Worm (Caenorhabditis elegans) whole organism, late embryonic: ENCODE data around the gene R193.1.

Experiments used
- C08G9.2 ChIP-seq: sonication (generic microtip); optimal IDR thresholded peaks from 2 replicates; lab custom pipeline; 2016; ENCODE audit warnings: mild to moderate bottlenecking, missing genetic modification characterization, moderate library complexity, missing compliant biosample characterization
- C38D4.7 ChIP-seq: fragments of 200-800 bp; sonication (Bioruptor generic); optimal IDR thresholded peaks from 2 replicates; lab custom pipeline; 2018; ENCODE audit warnings: mild to moderate bottlenecking, missing genetic modification characterization, moderate library complexity, missing compliant biosample characterization
- K02D7.2 ChIP-seq: sonication (generic microtip); optimal IDR thresholded peaks from 2 replicates; lab custom pipeline; 2017; ENCODE audit warnings: mild to moderate bottlenecking, missing genetic modification characterization, missing compliant biosample characterization
- T23F11.4 ChIP-seq: fragments of 200-800 bp; sonication (Bioruptor generic); optimal IDR thresholded peaks from 2 replicates; lab custom pipeline; 2018; ENCODE audit warnings: mild to moderate bottlenecking, missing genetic modification characterization, missing compliant biosample characterization
- ceh-14 ChIP-seq: sonication (generic microtip); optimal IDR thresholded peaks from 2 replicates; lab custom pipeline; 2016; ENCODE audit warnings: missing genotype, missing genetic modification characterization, missing compliant biosample characterization
- ceh-18 ChIP-seq: sonication (generic microtip); optimal IDR thresholded peaks from 2 replicates; lab custom pipeline; 2016; ENCODE audit warnings: missing genetic modification characterization, missing compliant biosample characterization
- ceh-22 ChIP-seq: sonication (generic microtip); optimal IDR thresholded peaks from 2 replicates; lab custom pipeline; 2017; ENCODE audit warnings: missing biosample characterization, missing genetic modification characterization
- ceh-24 ChIP-seq: sonication (generic microtip); optimal IDR thresholded peaks from 2 replicates; lab custom pipeline; 2016; ENCODE audit warnings: mild to moderate bottlenecking, missing genetic modification characterization, missing compliant biosample characterization
- ceh-31 ChIP-seq: sonication (generic microtip); optimal IDR thresholded peaks from 2 replicates; lab custom pipeline; 2016; ENCODE audit warnings: missing genetic modification characterization, missing compliant biosample characterization
- ceh-34 ChIP-seq: sonication (generic microtip); optimal IDR thresholded peaks from 2 replicates; lab custom pipeline; 2016; ENCODE audit warnings: mild to moderate bottlenecking, missing genetic modification characterization, missing compliant biosample characterization
- ceh-45 ChIP-seq: fragments of 200-800 bp; sonication (Bioruptor generic); IDR thresholded peaks from 2 replicates; pipeline ENCODE4 v1.3.6; 2022; ENCODE audit warnings: missing genetic modification reagents, missing genetic modification characterization, missing compliant biosample characterization
- ceh-6 ChIP-seq: fragments of 200-800 bp; sonication (Bioruptor generic); optimal IDR thresholded peaks from 2 replicates; lab custom pipeline; 2018; ENCODE audit warnings: mild to moderate bottlenecking, missing genetic modification characterization, missing compliant biosample characterization
- ceh-9 ChIP-seq: sonication (generic microtip); optimal IDR thresholded peaks from 2 replicates; lab custom pipeline; 2016; ENCODE audit warnings: mild to moderate bottlenecking, missing genetic modification characterization, inconsistent platforms, missing compliant biosample characterization
- che-1 ChIP-seq: sonication (generic microtip); optimal IDR thresholded peaks from 2 replicates; lab custom pipeline; 2016; ENCODE audit warnings: mild to moderate bottlenecking, missing genetic modification characterization, missing compliant biosample characterization
- dmd-4 ChIP-seq: sonication (generic microtip); optimal IDR thresholded peaks from 2 replicates; lab custom pipeline; 2016; ENCODE audit warnings: borderline replicate concordance, missing genetic modification characterization, missing compliant biosample characterization
- ets-4 ChIP-seq: sonication (generic microtip); optimal IDR thresholded peaks from 2 replicates; lab custom pipeline; 2016; ENCODE audit warnings: missing genetic modification characterization, missing compliant biosample characterization
- eyg-1 ChIP-seq: sonication (generic microtip); optimal IDR thresholded peaks from 2 replicates; lab custom pipeline; 2016; ENCODE audit warnings: missing genotype, missing genetic modification characterization, missing compliant biosample characterization
- fkh-6 ChIP-seq: sonication (generic microtip); optimal IDR thresholded peaks from 2 replicates; lab custom pipeline; 2016; ENCODE audit warnings: missing genetic modification characterization, missing compliant biosample characterization
- hlh-13 ChIP-seq: fragments of 200-800 bp; sonication (Bioruptor generic); optimal IDR thresholded peaks from 2 replicates; lab custom pipeline; 2018; ENCODE audit warnings: mild to moderate bottlenecking, missing genetic modification characterization, missing compliant biosample characterization
- hlh-15 ChIP-seq: sonication (generic microtip); optimal IDR thresholded peaks from 2 replicates; lab custom pipeline; 2016; ENCODE audit warnings: missing genetic modification characterization, missing compliant biosample characterization
- hlh-30 ChIP-seq: sonication (generic microtip); optimal IDR thresholded peaks from 2 replicates; lab custom pipeline; 2017; ENCODE audit warnings: antibody characterized with exemption, missing genetic modification characterization, missing compliant biosample characterization; ENCODE audit not compliant: insufficient read depth
- hlh-8 ChIP-seq: sonication (generic microtip); optimal IDR thresholded peaks from 2 replicates; lab custom pipeline; 2016; ENCODE audit warnings: missing genotype, missing genetic modification characterization, missing compliant biosample characterization
- lim-6 ChIP-seq: sonication (generic microtip); optimal IDR thresholded peaks from 2 replicates; lab custom pipeline; 2016; ENCODE audit warnings: missing genetic modification characterization, missing compliant biosample characterization
- madf-2 ChIP-seq: sonication (generic microtip); optimal IDR thresholded peaks from 2 replicates; lab custom pipeline; 2017; ENCODE audit warnings: missing genetic modification characterization, missing compliant biosample characterization
- nfya-1 ChIP-seq: sonication (generic microtip); optimal IDR thresholded peaks from 2 replicates; lab custom pipeline; 2017; ENCODE audit warnings: missing genetic modification characterization, mild to moderate bottlenecking, missing compliant biosample characterization, antibody characterized with exemption, moderate library complexity
- pat-9 ChIP-seq: fragments of 200-800 bp; sonication (Bioruptor generic); optimal IDR thresholded peaks from 2 replicates; lab custom pipeline; 2018; ENCODE audit warnings: mild to moderate bottlenecking, missing genetic modification characterization, moderate library complexity, missing compliant biosample characterization
- pax-1 ChIP-seq: fragments of 150-350 bp; optimal IDR thresholded peaks from 2 replicates; lab custom pipeline; 2014; ENCODE audit warnings: missing biosample characterization, missing genetic modification characterization
- pha-2 ChIP-seq: sonication (generic microtip); optimal IDR thresholded peaks from 2 replicates; lab custom pipeline; 2017; ENCODE audit warnings: mild to moderate bottlenecking, missing genetic modification characterization, missing compliant biosample characterization
- pha-4 ChIP-seq: fragments of 150-350 bp; optimal IDR thresholded peaks from 2 replicates; lab custom pipeline; 2018; ENCODE audit warnings: missing biosample characterization, missing genetic modification reagents, missing genetic modification characterization
- pqm-1 ChIP-seq: sonication (generic microtip); optimal IDR thresholded peaks from 2 replicates; lab custom pipeline; 2016; ENCODE audit warnings: missing genetic modification characterization, missing compliant biosample characterization
- rnt-1 ChIP-seq: sonication (generic microtip); optimal IDR thresholded peaks from 2 replicates; lab custom pipeline; 2016; ENCODE audit warnings: missing genetic modification characterization, missing compliant biosample characterization
- sox-4 ChIP-seq: sonication (generic microtip); optimal IDR thresholded peaks from 2 replicates; lab custom pipeline; 2017; ENCODE audit warnings: mild to moderate bottlenecking, missing genetic modification characterization, inconsistent platforms, missing compliant biosample characterization
- syd-9 ChIP-seq: sonication (generic microtip); optimal IDR thresholded peaks from 2 replicates; lab custom pipeline; 2016; ENCODE audit warnings: mild to moderate bottlenecking, missing genetic modification characterization, moderate library complexity, missing compliant biosample characterization
- tbx-7 ChIP-seq: sonication (generic microtip); optimal IDR thresholded peaks from 2 replicates; lab custom pipeline; 2016; ENCODE audit warnings: missing genotype, missing genetic modification characterization, missing compliant biosample characterization
- ttx-3 ChIP-seq: sonication (generic microtip); optimal IDR thresholded peaks from 2 replicates; lab custom pipeline; 2016; ENCODE audit warnings: missing genetic modification reagents, missing genetic modification characterization, missing compliant biosample characterization
- unc-3 ChIP-seq, 2 experiments: fragments of 200-800 bp in 1 of 2; sonication (Bioruptor generic) in 1 of 2; sonication (generic microtip) in 1 of 2; conservative IDR thresholded peaks in 1 of 2; optimal IDR thresholded peaks in 1 of 2; 2 replicates each; pipeline versions ENCODE4 v1.3.6 to Lab custom; 2016 to 2022; ENCODE audit warnings: missing compliant biosample characterization in 2 of 2, missing genetic modification characterization in 2 of 2, missing genetic modification reagents in 1 of 2
- unc-42 ChIP-seq: sonication (generic microtip); optimal IDR thresholded peaks from 2 replicates; lab custom pipeline; 2016; ENCODE audit warnings: missing genotype, missing genetic modification characterization, missing compliant biosample characterization
- unc-55 ChIP-seq: sonication (generic microtip); optimal IDR thresholded peaks from 2 replicates; lab custom pipeline; 2017; ENCODE audit warnings: missing biosample characterization, missing genetic modification reagents, missing genetic modification characterization
- unc-86 ChIP-seq: sonication (generic microtip); optimal IDR thresholded peaks from 2 replicates; lab custom pipeline; 2016; ENCODE audit warnings: missing genetic modification characterization, missing compliant biosample characterization

R193.1 gene

DNA sequence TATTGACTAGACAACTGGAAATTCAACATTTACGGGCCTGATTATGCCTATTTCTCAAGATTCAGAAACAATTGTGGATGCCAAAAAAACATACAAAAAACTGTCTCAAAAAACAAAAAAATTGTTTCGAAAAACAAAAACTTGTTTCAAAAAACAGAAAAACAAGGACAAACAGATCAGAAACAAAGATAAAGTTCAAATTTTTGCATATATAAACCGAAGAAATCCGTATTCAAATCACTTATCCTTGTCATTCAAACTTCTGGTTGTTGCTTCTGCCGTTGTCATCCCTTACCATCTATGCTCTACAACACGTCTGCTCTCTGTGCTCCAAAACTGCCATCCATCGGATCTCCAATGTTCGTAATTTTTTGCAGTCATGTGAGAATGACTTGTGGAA, at the start of gene R193.1:
TSS of gene R193.1 (plus strand) at position 301 of the 400 bp plus-strand sequence.
- no peak for TF ChIP-seq sox-4 (tag; lab: Kevin White, UChicago)
- TF ChIP-seq ceh-45 (GFP tag; lab: Robert Waterston, UW) = no peak
- no peak for TF ChIP-seq tbx-7 (tag; lab: Kevin White, UChicago)
- TF ChIP-seq ceh-22 = no peak
- no peak for TF ChIP-seq ceh-18 (tag; lab: Kevin White, UChicago)
- no peak for TF ChIP-seq ceh-31 (tag; lab: Kevin White, UChicago)
- TF ChIP-seq madf-2 (tag; lab: Kevin White, UChicago) = no peak
- no peak for TF ChIP-seq rnt-1 (tag; lab: Kevin White, UChicago)
- TF ChIP-seq hlh-15 = no peak
- no peak for TF ChIP-seq pha-4 (tag; lab: Kevin White, UChicago)
- no peak for TF ChIP-seq ceh-14 (tag; lab: Kevin White, UChicago)
- TF ChIP-seq hlh-8 (tag; lab: Kevin White, UChicago) = no peak
- TF ChIP-seq syd-9 (tag; lab: Kevin White, UChicago) = no peak
- TF ChIP-seq hlh-30 (tag; lab: Kevin White, UChicago) = no peak

DNA sequence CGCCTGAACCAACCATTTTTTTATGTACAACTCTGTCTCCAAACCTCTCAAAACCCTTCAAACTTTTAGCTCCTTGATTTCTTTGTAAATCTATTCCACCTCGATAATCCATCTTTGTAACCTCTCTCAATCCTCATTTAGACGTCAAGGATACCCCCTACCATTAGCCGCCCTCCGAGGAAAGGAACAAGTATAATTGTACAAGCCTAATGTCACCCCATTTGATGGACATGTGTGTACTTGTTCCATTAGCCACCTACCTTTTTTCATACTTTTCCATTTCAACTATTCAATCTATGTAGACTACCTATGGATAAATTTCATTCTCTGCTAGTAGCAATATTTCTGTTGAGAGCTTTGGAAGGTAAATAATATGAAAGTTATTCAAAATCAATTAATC, 47.0 kb upstream of the R193.1 start, which contains the start of gene C05D9.4:
TSS of gene C05D9.4 (plus strand) at position 301 of the 400 bp plus-strand sequence.
- TF ChIP-seq unc-3 (GFP tag; conservative IDR thresholded peaks at IDR 0.05; lab: Robert Waterston, UW) (no peak), unc-3 (tag; optimal IDR thresholded peaks at IDR 0.05; lab: Kevin White, UChicago) (no peak), unc-42 (tag; lab: Kevin White, UChicago) (no peak), C38D4.7 (no peak), ceh-34 (tag; lab: Kevin White, UChicago) (no peak), ttx-3 (tag; lab: Kevin White, UChicago) (no peak), fkh-6 (tag; lab: Kevin White, UChicago) (no peak), ceh-24 (no peak), hlh-8 (tag; lab: Kevin White, UChicago) (no peak)

DNA sequence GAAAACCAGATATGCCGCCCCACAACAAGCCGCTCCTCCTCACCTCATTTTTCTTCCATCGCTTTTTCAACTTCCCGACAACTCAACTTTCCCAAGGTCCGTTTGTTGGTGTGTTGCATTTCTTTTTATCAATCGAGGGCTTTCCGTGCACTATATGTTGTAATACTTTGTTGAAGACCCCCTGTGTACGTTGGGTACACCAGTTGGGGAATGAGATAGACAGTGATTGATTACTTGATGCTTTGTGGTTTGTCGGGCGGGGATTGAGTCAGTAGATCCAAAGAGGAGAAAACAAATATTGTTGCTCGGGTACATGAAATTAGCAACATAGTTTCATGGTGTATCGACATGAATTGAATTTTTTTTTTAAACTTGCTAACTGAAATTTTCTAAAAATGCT, 45.9 kb upstream of the R193.1 start:
- TF ChIP-seq pax-1 (tag; lab: Kevin White, UChicago) (no peak), K02D7.2 (tag; lab: Kevin White, UChicago) (no peak), rnt-1 (tag; lab: Kevin White, UChicago) (peak; percentile 70), che-1 (tag; lab: Kevin White, UChicago) (no peak), eyg-1 (no peak), hlh-30 (tag; lab: Kevin White, UChicago) (no peak), nfya-1 (tag; lab: Kevin White, UChicago) (no peak), dmd-4 (no peak), unc-55 (GFP tag; lab: Kevin White, UChicago) (peak; percentile 87), ceh-18 (tag; lab: Kevin White, UChicago) (peak; percentile 12), ttx-3 (tag; lab: Kevin White, UChicago) (no peak)

DNA sequence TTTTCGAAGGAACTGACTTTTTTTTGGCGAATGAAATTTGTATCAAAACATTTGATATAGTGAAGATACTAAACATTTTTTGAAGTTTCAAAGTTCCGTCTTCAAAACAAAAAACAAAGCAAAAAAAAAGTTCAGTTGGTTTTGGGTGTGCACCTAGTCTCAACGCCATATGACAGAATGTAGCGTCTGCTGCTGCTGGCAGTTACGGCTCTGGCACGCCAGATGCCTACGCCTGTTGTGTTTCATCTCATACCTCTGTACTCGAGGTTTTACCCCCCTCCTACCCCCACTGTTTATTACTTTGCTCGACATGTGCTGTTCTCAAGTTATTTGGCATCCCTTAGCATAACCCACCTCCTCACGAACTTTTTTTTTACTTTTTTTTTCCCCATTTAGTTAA, 44.0 kb upstream of the R193.1 start:
- TF ChIP-seq ceh-18 (tag; lab: Kevin White, UChicago) (peak; percentile 22), pqm-1 (tag; lab: Kevin White, UChicago) (no peak), ets-4 (no peak), pat-9 (no peak), ceh-14 (tag; lab: Kevin White, UChicago) (no peak), hlh-8 (tag; lab: Kevin White, UChicago) (peak; percentile 64), unc-55 (GFP tag; lab: Kevin White, UChicago) (peak; percentile 27)
- TF ChIP-seq, all 69 proteins: peak for 3

DNA sequence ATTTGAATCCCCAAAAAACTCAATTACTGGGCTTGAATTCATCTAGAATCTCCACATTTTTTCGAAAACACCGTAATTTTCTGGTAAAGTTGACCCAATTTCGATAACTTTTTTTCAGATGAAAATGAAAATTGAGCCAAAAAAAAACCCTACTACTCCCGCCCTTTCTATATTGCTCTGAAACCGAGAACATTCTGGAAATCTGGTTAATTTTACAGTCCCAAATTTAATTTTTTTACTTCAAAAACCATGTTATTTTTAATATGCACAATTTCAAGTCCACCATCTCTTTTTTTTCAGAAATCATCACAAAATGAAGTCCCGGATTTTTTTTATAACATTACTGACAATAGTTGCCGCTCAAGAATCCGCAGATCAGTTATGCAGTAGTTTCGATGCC, 43.1 kb upstream of the R193.1 start, which contains the start of gene C05D9.3:
TSS of gene C05D9.3 (plus strand) at position 301 of the 400 bp plus-strand sequence.
- TF ChIP-seq lim-6 (tag; lab: Kevin White, UChicago) = no peak
- no peak for TF ChIP-seq ceh-6
- no peak for TF ChIP-seq hlh-13 (GFP tag; lab: Kevin White, UChicago)
- no peak for TF ChIP-seq pha-2 (tag; lab: Kevin White, UChicago)
- no peak for TF ChIP-seq ets-4
- TF ChIP-seq T23F11.4 (GFP tag; lab: Kevin White, UChicago) = no peak
- TF ChIP-seq unc-86 = no peak
- no peak for TF ChIP-seq C08G9.2
- TF ChIP-seq pha-4 (tag; lab: Kevin White, UChicago) = no peak
- TF ChIP-seq tbx-7 (tag; lab: Kevin White, UChicago) = no peak
- no peak for TF ChIP-seq ceh-9 (tag; lab: Kevin White, UChicago)
- no peak for TF ChIP-seq nfya-1 (tag; lab: Kevin White, UChicago)
